Worm (Caenorhabditis elegans) whole organism, midembryonic: Measurements from ENCODE around the gene sre-21.

Experiments used
- T22C8.4 ChIP-seq: fragments of 200-800 bp; sonication (Bioruptor generic); IDR thresholded peaks from 2 replicates; pipeline ENCODE4 v1.3.6; 2022; ENCODE audit warnings: missing genetic modification characterization, missing compliant biosample characterization
- cog-1 ChIP-seq: sonication (generic microtip); optimal IDR thresholded peaks from 2 replicates; lab custom pipeline; 2016; ENCODE audit warnings: missing genetic modification characterization, missing compliant biosample characterization
- flt-1 ChIP-seq: fragments of 200-800 bp; sonication (Bioruptor generic); IDR thresholded peaks from 2 replicates; pipeline ENCODE4 v1.3.6; 2022; ENCODE audit warnings: missing genetic modification characterization, missing compliant biosample characterization
- klf-2 ChIP-seq: fragments of 200-800 bp; sonication (Bioruptor generic); conservative IDR thresholded peaks from 2 replicates; pipeline ENCODE4 v1.3.6; 2022; ENCODE audit warnings: missing genetic modification reagents, missing genetic modification characterization, missing compliant biosample characterization
- med-1 ChIP-seq: sonication (generic microtip); optimal IDR thresholded peaks from 2 replicates; lab custom pipeline; 2017; ENCODE audit warnings: missing genetic modification characterization, mild to moderate bottlenecking, missing compliant biosample characterization, antibody characterized with exemption, missing genetic modification reagents; ENCODE audit not compliant: insufficient read depth
- ref-1 ChIP-seq: fragments of 200-800 bp; sonication (Bioruptor generic); conservative IDR thresholded peaks from 2 replicates; pipeline ENCODE4 v1.3.6; 2022; ENCODE audit warnings: missing genetic modification reagents, missing genetic modification characterization, missing compliant biosample characterization
- tab-1 ChIP-seq: fragments of 200-800 bp; sonication (Bioruptor generic); IDR thresholded peaks from 2 replicates; pipeline ENCODE4 v1.3.6; 2022; ENCODE audit warnings: missing genetic modification characterization, missing compliant biosample characterization
- ztf-23 ChIP-seq: fragments of 200-800 bp; sonication (Bioruptor generic); IDR thresholded peaks from 2 replicates; pipeline ENCODE4 v1.3.6; 2022; ENCODE audit warnings: missing genetic modification reagents, missing genetic modification characterization, missing compliant biosample characterization
- ztf-29 ChIP-seq: fragments of 200-800 bp; sonication (Bioruptor generic); IDR thresholded peaks from 2 replicates; pipeline ENCODE4 v1.3.6; 2022; ENCODE audit warnings: missing genetic modification reagents, missing genetic modification characterization, missing compliant biosample characterization

The sre-21 gene

DNA sequence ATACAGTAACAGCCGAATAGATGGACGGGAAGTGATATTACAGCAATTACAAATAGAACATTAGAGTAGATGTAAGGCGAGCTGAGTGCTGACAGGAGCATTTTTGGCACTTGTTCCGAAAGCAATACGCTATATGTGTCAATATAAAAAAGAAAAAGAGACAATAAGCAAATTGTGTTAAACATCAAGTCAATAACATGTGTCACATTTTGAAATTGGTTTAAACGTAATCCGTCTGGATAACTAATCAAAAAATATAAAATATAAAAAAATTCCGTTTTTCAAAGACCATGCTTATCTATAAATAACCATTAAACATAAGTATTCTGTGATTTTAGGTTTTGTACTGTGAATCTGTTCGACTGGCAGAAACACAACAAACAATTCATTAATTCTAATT, 22.6 kb upstream of the sre-21 start, which contains the start of gene srh-288:
Gene srh-288 (minus strand): TSS at position 101 of the 400 bp plus-strand sequence.
- TF ChIP-seq flt-1 (GFP tag; lab: Robert Waterston, UW) (no peak), ztf-29 (GFP tag; lab: Robert Waterston, UW) (no peak), ref-1 (GFP tag; lab: Robert Waterston, UW) (no peak), ztf-23 (GFP tag; lab: Robert Waterston, UW) (no peak), cog-1 (no peak), med-1 (no peak), tab-1 (GFP tag; lab: Robert Waterston, UW) (no peak), T22C8.4 (GFP tag; lab: Robert Waterston, UW) (no peak), klf-2 (GFP tag; lab: Robert Waterston, UW) (no peak)

- no peak for TF ChIP-seq klf-2 (GFP tag; lab: Robert Waterston, UW)
- TF ChIP-seq ztf-23 (GFP tag; lab: Robert Waterston, UW): no peak
Measured at ce11 chrV:17793986-17794385, 21.0 kb upstream of the sre-21 start, which contains the start of gene srh-289. TSS of gene srh-289 (minus strand) at chrV:17794086.

ce11 chrV:17790191-17790590, 17.2 kb upstream of the sre-21 start, which contains the start of gene srh-290:
TSS of gene srh-290 (plus strand) at chrV:17790491.
- TF ChIP-seq ref-1 (GFP tag; lab: Robert Waterston, UW): no peak
- no peak for TF ChIP-seq tab-1 (GFP tag; lab: Robert Waterston, UW)
- no peak for TF ChIP-seq ztf-23 (GFP tag; lab: Robert Waterston, UW)
- TF ChIP-seq T22C8.4 (GFP tag; lab: Robert Waterston, UW): no peak
- TF ChIP-seq ztf-29 (GFP tag; lab: Robert Waterston, UW): no peak
- TF ChIP-seq flt-1 (GFP tag; lab: Robert Waterston, UW): no peak
- TF ChIP-seq med-1: no peak
- TF ChIP-seq klf-2 (GFP tag; lab: Robert Waterston, UW): no peak
- TF ChIP-seq cog-1: no peak

DNA sequence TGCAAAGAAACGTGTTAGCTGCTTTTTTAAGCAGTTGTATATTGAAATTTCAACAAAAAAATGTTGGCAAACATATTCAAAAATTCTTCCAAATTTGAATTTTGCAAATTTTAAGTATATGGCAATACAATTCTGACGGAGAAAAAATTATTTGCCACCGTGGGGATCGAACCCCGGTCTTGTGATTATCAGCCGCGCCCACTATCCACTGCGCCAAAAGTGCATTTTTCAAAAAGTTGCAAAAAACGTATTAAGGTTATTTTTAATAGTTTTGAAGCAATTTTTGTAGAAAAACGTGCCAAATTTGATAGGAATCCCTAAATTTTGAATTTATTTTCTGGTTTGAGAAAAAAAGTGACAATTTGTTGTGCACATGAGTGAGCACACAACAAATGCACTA, 11.4 kb upstream of the sre-21 start:
- no peak for TF ChIP-seq ztf-23 (GFP tag; lab: Robert Waterston, UW)
- no peak for TF ChIP-seq ref-1 (GFP tag; lab: Robert Waterston, UW)
- TF ChIP-seq flt-1 (GFP tag; lab: Robert Waterston, UW): no peak

DNA sequence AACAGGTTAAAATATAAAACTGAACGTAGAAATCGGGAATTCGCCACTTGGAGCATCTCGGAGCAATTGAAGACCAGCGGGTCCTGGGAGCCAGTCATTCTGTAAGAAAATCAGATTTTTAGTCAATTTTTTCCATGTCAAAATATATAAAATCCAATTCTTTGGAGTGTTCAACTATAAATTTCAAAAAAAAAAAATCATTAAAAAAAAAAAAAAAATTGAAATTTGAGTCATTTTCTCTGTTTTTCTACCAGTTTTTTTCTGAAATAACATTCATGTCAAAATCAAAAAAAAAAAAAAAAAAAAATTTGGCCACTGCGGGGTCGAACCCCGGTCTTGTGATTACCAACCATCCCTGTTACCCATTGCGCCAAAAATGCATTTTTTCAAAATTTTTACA, 10.5 kb upstream of the sre-21 start, which contains the start of gene srab-12:
Gene srab-12 (minus strand): TSS at position 101 of the 400 bp plus-strand sequence.
- no peak for TF ChIP-seq ztf-23 (GFP tag; lab: Robert Waterston, UW)
- TF ChIP-seq ref-1 (GFP tag; lab: Robert Waterston, UW): no peak
- TF ChIP-seq ztf-29 (GFP tag; lab: Robert Waterston, UW): no peak
- no peak for TF ChIP-seq cog-1
- no peak for TF ChIP-seq flt-1 (GFP tag; lab: Robert Waterston, UW)
- no peak for TF ChIP-seq tab-1 (GFP tag; lab: Robert Waterston, UW)
- no peak for TF ChIP-seq T22C8.4 (GFP tag; lab: Robert Waterston, UW)

ce11 chrV:17780285-17780684, 7.3 kb upstream of the sre-21 start:
- TF ChIP-seq ref-1 (GFP tag; lab: Robert Waterston, UW): no peak
- TF ChIP-seq med-1: no peak
- TF ChIP-seq T22C8.4 (GFP tag; lab: Robert Waterston, UW): no peak
- no peak for TF ChIP-seq tab-1 (GFP tag; lab: Robert Waterston, UW)
- no peak for TF ChIP-seq ztf-29 (GFP tag; lab: Robert Waterston, UW)
- TF ChIP-seq ztf-23 (GFP tag; lab: Robert Waterston, UW): no peak
- no peak for TF ChIP-seq flt-1 (GFP tag; lab: Robert Waterston, UW)
- TF ChIP-seq klf-2 (GFP tag; lab: Robert Waterston, UW): no peak
- no peak for TF ChIP-seq cog-1

DNA sequence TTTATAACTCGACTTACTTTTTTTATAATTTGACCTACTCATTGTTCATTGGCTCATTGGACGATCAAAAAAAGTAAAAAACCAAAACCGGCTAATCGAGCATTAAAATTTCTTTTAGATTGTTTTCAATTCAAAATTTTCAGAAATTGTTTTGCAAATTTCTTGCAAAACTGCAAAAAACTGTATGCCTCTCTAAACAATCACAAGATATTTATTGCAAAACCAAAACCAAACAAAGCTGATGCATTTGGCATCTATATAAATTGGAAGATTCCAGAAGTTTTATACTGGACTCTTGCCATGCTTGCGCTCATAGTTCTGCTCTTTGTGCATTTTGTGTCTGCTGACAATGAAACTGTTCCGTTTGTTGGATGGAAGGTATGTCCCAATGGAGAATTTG, 4.6 kb upstream of the sre-21 start, which contains the start of gene C47A10.12:
Gene C47A10.12 (plus strand): TSS at position 301 of the 400 bp plus-strand sequence.
- TF ChIP-seq T22C8.4 (GFP tag; lab: Robert Waterston, UW) (no peak), tab-1 (GFP tag; lab: Robert Waterston, UW) (no peak), med-1 (no peak), ztf-29 (GFP tag; lab: Robert Waterston, UW) (no peak), flt-1 (GFP tag; lab: Robert Waterston, UW) (no peak)

DNA sequence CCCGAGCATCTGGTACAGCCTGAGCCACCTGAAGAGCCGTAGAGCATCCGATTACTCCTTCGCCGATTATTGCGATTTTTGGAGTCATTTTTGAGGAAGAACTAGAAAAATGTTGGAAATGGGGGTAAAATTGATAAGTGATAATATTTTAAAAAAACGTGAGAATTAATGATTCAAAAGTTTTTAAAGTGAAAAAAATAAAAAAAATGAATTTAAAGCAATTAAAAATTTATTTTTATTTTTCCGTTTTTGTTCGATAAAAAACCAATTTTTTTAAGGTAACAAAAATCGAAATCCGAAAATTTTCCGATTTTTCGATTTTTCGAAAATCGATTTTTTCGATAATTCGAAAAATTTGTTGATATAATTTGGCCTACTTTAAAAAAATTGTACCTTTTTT, 4.1 kb upstream of the sre-21 start, which contains the start of gene ddo-1:
Gene ddo-1 (minus strand): TSS at position 101 of the 400 bp plus-strand sequence.
- no peak for TF ChIP-seq cog-1
- no peak for TF ChIP-seq ztf-29 (GFP tag; lab: Robert Waterston, UW)
- no peak for TF ChIP-seq med-1
- TF ChIP-seq ref-1 (GFP tag; lab: Robert Waterston, UW): no peak
- TF ChIP-seq flt-1 (GFP tag; lab: Robert Waterston, UW): no peak
- no peak for TF ChIP-seq klf-2 (GFP tag; lab: Robert Waterston, UW)
- TF ChIP-seq T22C8.4 (GFP tag; lab: Robert Waterston, UW): no peak
- no peak for TF ChIP-seq ztf-23 (GFP tag; lab: Robert Waterston, UW)
- no peak for TF ChIP-seq tab-1 (GFP tag; lab: Robert Waterston, UW)

DNA sequence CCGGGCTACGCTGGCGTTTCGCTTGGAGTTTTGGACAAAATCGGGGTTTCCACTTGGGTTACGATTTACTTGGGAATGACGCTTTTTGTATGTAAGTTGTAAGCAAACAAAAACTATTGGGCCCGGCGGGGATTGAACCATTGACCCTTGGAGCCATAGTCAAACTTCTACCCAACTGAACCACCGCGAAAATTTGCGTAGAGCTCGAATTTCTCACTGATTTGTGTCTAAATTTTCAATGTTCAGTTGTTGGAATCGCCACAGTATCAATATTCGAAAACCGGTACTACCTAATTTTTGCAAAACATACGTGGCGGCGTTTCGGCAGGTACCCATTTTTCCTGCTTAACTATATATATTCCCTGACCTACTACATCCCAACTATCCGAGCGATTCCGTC, 5.2 kb downstream of the sre-21 start:
- TF ChIP-seq med-1 (no peak), flt-1 (GFP tag; lab: Robert Waterston, UW) (no peak), T22C8.4 (GFP tag; lab: Robert Waterston, UW) (no peak), tab-1 (GFP tag; lab: Robert Waterston, UW) (no peak), ztf-23 (GFP tag; lab: Robert Waterston, UW) (no peak), cog-1 (no peak), ztf-29 (GFP tag; lab: Robert Waterston, UW) (no peak), klf-2 (GFP tag; lab: Robert Waterston, UW) (no peak), ref-1 (GFP tag; lab: Robert Waterston, UW) (no peak)

DNA sequence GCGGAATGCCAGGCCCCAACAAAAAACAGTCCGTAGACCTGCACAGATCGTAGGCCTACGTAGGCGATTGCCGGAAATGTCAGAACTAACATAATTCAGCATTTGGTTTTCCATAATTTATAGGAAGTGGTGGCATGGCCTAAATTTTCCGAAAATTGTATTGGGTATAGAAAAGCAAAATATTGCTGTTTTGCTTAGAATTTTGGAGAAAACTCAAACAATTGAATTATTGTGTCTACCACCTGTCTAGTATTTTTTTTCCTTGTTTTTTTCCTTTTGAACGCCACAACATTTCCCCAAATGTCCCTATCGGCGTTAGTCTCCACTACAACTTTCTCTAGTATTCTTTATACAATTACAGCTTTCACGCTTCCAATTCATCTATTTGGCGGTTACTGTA, 5.8 kb downstream of the sre-21 start, which contains the start of gene srh-284:
Gene srh-284 (plus strand): TSS at position 301 of the 400 bp plus-strand sequence.
- TF ChIP-seq tab-1 (GFP tag; lab: Robert Waterston, UW) (no peak), flt-1 (GFP tag; lab: Robert Waterston, UW) (no peak), ref-1 (GFP tag; lab: Robert Waterston, UW) (no peak), T22C8.4 (GFP tag; lab: Robert Waterston, UW) (no peak), klf-2 (GFP tag; lab: Robert Waterston, UW) (no peak)
